Worm (Caenorhabditis elegans) whole organism, L4 larva: Measurements from ENCODE around the gene rga-5.

Experiments used
- T26A8.4 ChIP-seq: fragments of 200-800 bp; sonication (Bioruptor generic); IDR thresholded peaks from 2 replicates; pipeline ENCODE4 v1.3.6; 2022; ENCODE audit warnings: missing genetic modification characterization, missing compliant biosample characterization
- ces-1 ChIP-seq: fragments of 150-350 bp; sonication (generic microtip); optimal IDR thresholded peaks from 4 replicates; lab custom pipeline; 2014; ENCODE audit warnings: missing biosample characterization, missing genetic modification reagents, missing genetic modification characterization
- egl-27 ChIP-seq: sonication (generic microtip); optimal IDR thresholded peaks from 3 replicates; lab custom pipeline; 2017; ENCODE audit warnings: missing biosample characterization, missing genetic modification reagents, missing genetic modification characterization
- gei-8 ChIP-seq: fragments of 200-800 bp; sonication (Bioruptor generic); optimal IDR thresholded peaks from 2 replicates; lab custom pipeline; 2018; ENCODE audit warnings: mild to moderate bottlenecking, missing genetic modification characterization, missing compliant biosample characterization
- hlh-30 ChIP-seq: sonication (generic microtip); optimal IDR thresholded peaks from 2 replicates; lab custom pipeline; 2017; ENCODE audit warnings: antibody characterized with exemption, mild to moderate bottlenecking, missing genetic modification characterization, missing compliant biosample characterization; ENCODE audit not compliant: insufficient read depth
- lin-15B ChIP-seq: fragments of 150-350 bp; sonication (generic microtip); optimal IDR thresholded peaks from 3 replicates; lab custom pipeline; 2014; ENCODE audit warnings: missing biosample characterization, missing genetic modification characterization
- lsy-2 ChIP-seq, 2 experiments: fragments of 150-350 bp in 1 of 2; sonication (generic microtip) in 1 of 2; optimal IDR thresholded peaks; 2 replicates each; lab custom pipeline; 2014 to 2017; ENCODE audit warnings: missing biosample characterization in 2 of 2, missing genetic modification characterization in 2 of 2
- madf-5 ChIP-seq, 2 experiments: fragments of 200-800 bp; sonication (Bioruptor generic); IDR thresholded peaks; 2 replicates each; pipeline ENCODE4 v1.3.6; 2022; ENCODE audit warnings: missing compliant biosample characterization in 2 of 2, missing genetic modification characterization in 2 of 2
- nhr-76 ChIP-seq: fragments of 150-350 bp; optimal IDR thresholded peaks from 2 replicates; lab custom pipeline; 2014; ENCODE audit warnings: missing biosample characterization, missing genetic modification characterization
- pha-4 ChIP-seq, 2 experiments: fragments of 150-350 bp in 1 of 2; fragments of 200-800 bp in 1 of 2; sonication (Bioruptor generic) in 1 of 2; IDR thresholded peaks in 1 of 2; optimal IDR thresholded peaks in 1 of 2; 2 replicates each; pipeline versions ENCODE4 v1.3.6 to Lab custom; 2014 to 2022; ENCODE audit warnings: missing genetic modification characterization in 2 of 2, missing genetic modification reagents in 2 of 2, missing biosample characterization in 1 of 2, missing compliant biosample characterization in 1 of 2
- skn-1 ChIP-seq: fragments of 150-350 bp; optimal IDR thresholded peaks from 2 replicates; lab custom pipeline; 2014; ENCODE audit warnings: missing biosample characterization, missing genetic modification characterization
- ztf-11 ChIP-seq: fragments of 150-350 bp; optimal IDR thresholded peaks from 2 replicates; lab custom pipeline; 2014; ENCODE audit warnings: missing biosample characterization, missing genetic modification characterization

DNA sequence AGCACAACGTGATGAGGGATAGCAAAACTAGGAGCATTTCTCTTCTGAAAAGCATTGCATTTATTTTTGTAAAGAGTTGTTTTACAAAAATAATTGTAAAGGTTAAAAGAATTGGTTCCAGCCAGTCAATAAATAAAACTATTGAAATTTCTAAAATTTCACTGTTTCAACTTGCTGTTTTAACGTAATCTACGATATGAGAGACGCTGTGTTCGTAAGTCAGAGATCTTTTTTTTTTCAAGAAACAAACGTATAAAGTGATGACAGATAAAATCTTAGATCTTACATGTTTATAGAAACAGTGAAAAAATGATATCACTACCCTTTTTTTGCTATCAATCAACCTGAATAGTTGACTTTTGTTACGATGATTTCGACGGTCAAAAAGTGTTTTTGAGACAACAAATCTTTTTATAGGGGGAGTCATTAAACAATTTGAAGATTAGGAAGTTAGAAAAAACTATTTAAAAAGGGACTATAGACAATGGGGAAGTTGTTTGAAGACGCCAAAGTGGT is 29.8 kb upstream of the rga-5 start, which contains the start of gene Y45F10D.6:
- TF ChIP-seq skn-1 (tag; lab: Kevin White, UChicago) (no peak), nhr-76 (no peak), ztf-11 (no peak), ces-1 (GFP tag; lab: Kevin White, UChicago) (no peak), pha-4 (GFP tag; IDR thresholded peaks at IDR 0.05; lab: Robert Waterston, UW) (no peak), pha-4 (tag; optimal IDR thresholded peaks at IDR 0.05; lab: Kevin White, UChicago) (no peak), hlh-30 (tag; lab: Kevin White, UChicago) (no peak), T26A8.4 (no peak), gei-8 (no peak), lsy-2 (tag; optimal IDR thresholded peaks at IDR 0.05; lab: Kevin White, UChicago) (no peak), egl-27 (tag; lab: Kevin White, UChicago) (no peak), madf-5 (GFP tag; IDR thresholded peaks at IDR 0.05; lab: Robert Waterston, UW) (no peak), lin-15B (tag; lab: Kevin White, UChicago) (no peak)
